Worm (Caenorhabditis elegans): ENCODE measurements around the gene W04H10.2.

W04H10.2 gene

ce11 chrII:602020-602419 lies 3.3 kb upstream of the W04H10.2 start, which contains the start of gene nhl-3:
Gene nhl-3 (minus strand): TSS chrII:602120.
- TF ChIP-seq dmd-4 (tag; optimal IDR thresholded peaks at IDR 0.05; ENCODE audit: borderline replicate concordance) (no peak), ceh-22 (tag; optimal IDR thresholded peaks at IDR 0.05) (no peak), elt-2 (tag; optimal IDR thresholded peaks at IDR 0.05) (no peak), ceh-6 (GFP tag; optimal IDR thresholded peaks at IDR 0.05) (no peak), hlh-6 (tag; optimal IDR thresholded peaks at IDR 0.05) (no peak), pha-2 (tag; optimal IDR thresholded peaks at IDR 0.05) (no peak), pax-1 (tag; optimal IDR thresholded peaks at IDR 0.05) (no peak), lim-6 (tag; optimal IDR thresholded peaks at IDR 0.05) (no peak), ceh-31 (tag; optimal IDR thresholded peaks at IDR 0.05) (no peak), Y22D7AL.16 (tag; optimal IDR thresholded peaks at IDR 0.05) (no peak), ceh-18 (tag; optimal IDR thresholded peaks at IDR 0.05) (no peak), odd-2 (tag; optimal IDR thresholded peaks at IDR 0.05) (no peak)

- peak; percentile 98 for TF ChIP-seq unc-55 (GFP tag; optimal IDR thresholded peaks at IDR 0.05)
- no peak for TF ChIP-seq C38D4.7 (GFP tag; optimal IDR thresholded peaks at IDR 0.05)
- peak; percentile 86 for TF ChIP-seq hlh-30 (tag; optimal IDR thresholded peaks at IDR 0.05; ENCODE audit: insufficient read depth)
- no peak for TF ChIP-seq nhr-232 (tag; optimal IDR thresholded peaks at IDR 0.05)
- no peak for TF ChIP-seq npax-4 (tag; optimal IDR thresholded peaks at IDR 0.05)
- TF ChIP-seq nfya-1 (tag; optimal IDR thresholded peaks at IDR 0.05), result peak; percentile 57
- TF ChIP-seq ceh-31 (tag; optimal IDR thresholded peaks at IDR 0.05), result peak; percentile 38
- TF ChIP-seq elt-4 (tag; optimal IDR thresholded peaks at IDR 0.05), result no peak
- no peak for TF ChIP-seq fkh-10 (GFP tag; optimal IDR thresholded peaks at IDR 0.05)
- TF ChIP-seq hlh-15 (tag; optimal IDR thresholded peaks at IDR 0.05), result no peak
- TF ChIP-seq ceh-18 (tag; optimal IDR thresholded peaks at IDR 0.05), result peak; percentile 33
- TF ChIP-seq unc-42 (tag; optimal IDR thresholded peaks at IDR 0.05), result peak; percentile 2
- peak; percentile 39 for TF ChIP-seq tbx-2 (tag; optimal IDR thresholded peaks at IDR 0.05)
- peak; percentile 13 for TF ChIP-seq rnt-1 (tag; optimal IDR thresholded peaks at IDR 0.05)
- TF ChIP-seq hlh-6 (tag; optimal IDR thresholded peaks at IDR 0.05), result no peak
Measured at ce11 chrII:602969-603368, 2.4 kb upstream of the W04H10.2 start.

- TF ChIP-seq dmd-4 (tag; optimal IDR thresholded peaks at IDR 0.05; ENCODE audit: borderline replicate concordance), result no peak
- no peak for TF ChIP-seq C08G9.2 (tag; optimal IDR thresholded peaks at IDR 0.05)
- TF ChIP-seq pros-1 (tag; optimal IDR thresholded peaks at IDR 0.05), result no peak
- TF ChIP-seq ttx-3 (tag; optimal IDR thresholded peaks at IDR 0.05), result no peak
- no peak for TF ChIP-seq ztf-16 (tag; optimal IDR thresholded peaks at IDR 0.05)
- no peak for TF ChIP-seq zip-5 (tag; optimal IDR thresholded peaks at IDR 0.05)
- no peak for TF ChIP-seq ceh-22 (tag; optimal IDR thresholded peaks at IDR 0.05)
- no peak for TF ChIP-seq sox-4 (tag; optimal IDR thresholded peaks at IDR 0.05)
- TF ChIP-seq K09A11.1 (tag; optimal IDR thresholded peaks at IDR 0.05; ENCODE audit: insufficient read depth), result no peak
- no peak for TF ChIP-seq Y22D7AL.16 (tag; optimal IDR thresholded peaks at IDR 0.05)
- no peak for TF ChIP-seq hlh-30 (tag; optimal IDR thresholded peaks at IDR 0.05; ENCODE audit: insufficient read depth)
- no peak for TF ChIP-seq madf-2 (tag; optimal IDR thresholded peaks at IDR 0.05)
- no peak for TF ChIP-seq fax-1 (tag; optimal IDR thresholded peaks at IDR 0.05)
- no peak for TF ChIP-seq ceh-14 (tag; optimal IDR thresholded peaks at IDR 0.05)
- TF ChIP-seq tbx-7 (tag; optimal IDR thresholded peaks at IDR 0.05), result no peak
- TF ChIP-seq che-1 (tag; optimal IDR thresholded peaks at IDR 0.05), result no peak
- no peak for TF ChIP-seq ahr-1 (tag; optimal IDR thresholded peaks at IDR 0.05)
Measured at ce11 chrII:606033-606432, 666 bp downstream of the W04H10.2 start, which contains the start of gene W04H10.5. Gene W04H10.5 (plus strand): TSS chrII:606333.

ce11 chrII:608341-608740 lies 3.0 kb downstream of the W04H10.2 start, which contains the start of gene W04H10.6:
Gene W04H10.6 (minus strand): TSS chrII:608441.
- TF ChIP-seq hlh-6 (tag; optimal IDR thresholded peaks at IDR 0.05), result no peak
- peak; percentile 18 for TF ChIP-seq hlh-30 (tag; optimal IDR thresholded peaks at IDR 0.05; ENCODE audit: insufficient read depth)

Data from whole organism, late embryonic.